Worm (Caenorhabditis elegans) whole organism, young adult: ENCODE measurements around the gene R74.8.

Experiments
- F49E8.2 ChIP-seq: sonication (generic microtip); optimal IDR thresholded peaks from 3 replicates; lab custom pipeline; 2017; ENCODE audit warnings: missing genetic modification characterization, mild to moderate bottlenecking, missing compliant biosample characterization, antibody characterized with exemption, moderate library complexity; ENCODE audit not compliant: insufficient read depth
- T26A5.8 ChIP-seq: sonication (generic microtip); optimal IDR thresholded peaks from 2 replicates; lab custom pipeline; 2016; ENCODE audit warnings: missing genetic modification characterization, missing compliant biosample characterization
- Y95B8A.8 ChIP-seq: fragments of 200-800 bp; sonication (Bioruptor generic); IDR thresholded peaks from 2 replicates; pipeline ENCODE4 v1.3.6; 2022; ENCODE audit warnings: missing genetic modification reagents, missing genetic modification characterization, missing compliant biosample characterization
- him-1 ChIP-seq: sonication (generic microtip); optimal IDR thresholded peaks from 2 replicates; lab custom pipeline; 2016; ENCODE audit warnings: missing genotype, missing genetic modification reagents, missing genetic modification characterization, missing compliant biosample characterization
- let-526 ChIP-seq: fragments of 200-800 bp; sonication (Bioruptor generic); IDR thresholded peaks from 2 replicates; pipeline ENCODE4 v1.3.6; 2022; ENCODE audit warnings: missing genetic modification reagents, missing genetic modification characterization, missing compliant biosample characterization
- pha-4 ChIP-seq: fragments of 150-350 bp; sonication (generic microtip); optimal IDR thresholded peaks from 2 replicates; lab custom pipeline; 2014; ENCODE audit warnings: missing biosample characterization, missing genetic modification reagents, missing genetic modification characterization
- unc-62 ChIP-seq: fragments of 150-350 bp; optimal IDR thresholded peaks from 2 replicates; lab custom pipeline; 2014; ENCODE audit warnings: missing biosample characterization, missing genetic modification reagents, missing genetic modification characterization
- ztf-22 ChIP-seq: fragments of 200-800 bp; sonication (Bioruptor generic); optimal IDR thresholded peaks from 2 replicates; lab custom pipeline; 2018; ENCODE audit warnings: mild to moderate bottlenecking, missing genetic modification characterization, moderate library complexity, missing compliant biosample characterization

DNA sequence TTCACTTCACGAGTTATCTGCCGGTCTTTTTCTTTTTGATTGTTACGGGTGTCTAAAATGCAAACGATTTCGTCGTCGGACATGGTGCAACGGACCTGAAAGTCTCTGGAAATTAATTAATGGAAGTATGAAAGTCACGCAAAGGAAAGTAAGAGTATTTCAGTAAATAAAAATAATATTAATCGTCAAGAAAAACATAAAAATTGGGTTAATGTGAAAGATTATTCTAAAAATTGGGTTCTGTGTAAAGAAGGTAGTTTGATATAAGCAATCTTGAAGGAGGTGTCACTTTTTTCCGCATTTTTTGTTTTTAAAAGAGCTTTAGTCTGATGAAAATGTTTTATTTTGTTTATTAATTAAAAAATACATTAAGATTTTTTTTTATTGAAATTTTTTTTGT is 48.8 kb upstream of the R74.8 start, which contains the start of gene C16C10.9:
- TF ChIP-seq pha-4 (no peak), ztf-22 (no peak), unc-62 (GFP tag; lab: Kevin White, UChicago) (no peak), Y95B8A.8 (GFP tag; lab: Robert Waterston, UW) (no peak), T26A5.8 (tag; lab: Kevin White, UChicago) (no peak), let-526 (no peak), him-1 (tag; lab: Kevin White, UChicago) (no peak), F49E8.2 (no peak)
